Fruit fly (Drosophila melanogaster) whole organism, embryonic: ENCODE data around the gene CG10365.

Source experiments
- BEAF-32 ChIP-seq: fragments of 200-800 bp; sonication (Bioruptor generic); optimal IDR thresholded peaks from 3 replicates; lab custom pipeline; 2017; ENCODE audit warnings: missing biosample characterization, missing genetic modification characterization, mild to moderate bottlenecking, moderate library complexity, missing genetic modification reagents
- Bdp1 ChIP-seq: fragments of 200-800 bp; sonication (Bioruptor generic); optimal IDR thresholded peaks from 3 replicates; lab custom pipeline; 2016; ENCODE audit warnings: missing biosample characterization, missing genetic modification characterization
- BtbVII ChIP-seq: fragments of 200-800 bp; sonication (Bioruptor generic); optimal IDR thresholded peaks from 3 replicates; lab custom pipeline; 2017; ENCODE audit warnings: missing biosample characterization, mild to moderate bottlenecking, missing genetic modification characterization
- CG10267 ChIP-seq: fragments of 200-800 bp; sonication (Bioruptor generic); optimal IDR thresholded peaks from 2 replicates; lab custom pipeline; 2018; ENCODE audit warnings: missing biosample characterization, mild to moderate bottlenecking, missing genetic modification characterization, moderate library complexity
- CG10431 ChIP-seq: fragments of 200-800 bp; sonication (Bioruptor generic); optimal IDR thresholded peaks from 3 replicates; lab custom pipeline; 2018; ENCODE audit warnings: missing biosample characterization, mild to moderate bottlenecking, missing genetic modification characterization
- CG10959 ChIP-seq: fragments of 200-800 bp; sonication (Bioruptor generic); IDR thresholded peaks from 2 replicates; pipeline ENCODE4 v1.3.6; 2022; ENCODE audit warnings: missing biosample characterization, missing genetic modification characterization
- CG11560 ChIP-seq: fragments of 200-800 bp; sonication (Bioruptor generic); IDR thresholded peaks from 3 replicates; pipeline ENCODE4 v1.3.6; 2022; ENCODE audit warnings: missing biosample characterization, missing genetic modification characterization
- CG12299 ChIP-seq: fragments of 200-800 bp; sonication (Bioruptor generic); optimal IDR thresholded peaks from 2 replicates; lab custom pipeline; 2018; ENCODE audit warnings: missing biosample characterization, mild to moderate bottlenecking, missing genetic modification characterization
- CG15073 ChIP-seq: fragments of 200-800 bp; sonication (Bioruptor generic); optimal IDR thresholded peaks from 2 replicates; lab custom pipeline; 2016; ENCODE audit warnings: missing biosample characterization, missing genetic modification characterization
- CG15601 ChIP-seq: fragments of 200-800 bp; sonication (Bioruptor generic); optimal IDR thresholded peaks from 3 replicates; lab custom pipeline; 2019; ENCODE audit warnings: missing biosample characterization, mild to moderate bottlenecking, missing genetic modification characterization, moderate library complexity
- CG17361 ChIP-seq: fragments of 200-800 bp; sonication (Bioruptor generic); IDR thresholded peaks from 3 replicates; pipeline ENCODE4 v1.3.6; 2022; ENCODE audit warnings: missing biosample characterization, missing genetic modification characterization
- CG17912 ChIP-seq: fragments of 200-800 bp; sonication (Bioruptor generic); optimal IDR thresholded peaks from 2 replicates; lab custom pipeline; 2018; ENCODE audit warnings: missing biosample characterization, mild to moderate bottlenecking, missing genetic modification characterization
- CG2120 ChIP-seq: fragments of 200-800 bp; sonication (Bioruptor generic); optimal IDR thresholded peaks from 3 replicates; lab custom pipeline; 2016; ENCODE audit warnings: missing biosample characterization, missing genetic modification characterization
- CG3281 ChIP-seq: fragments of 200-800 bp; sonication (Bioruptor generic); optimal IDR thresholded peaks from 3 replicates; lab custom pipeline; 2017; ENCODE audit warnings: missing biosample characterization, mild to moderate bottlenecking, missing genetic modification characterization
- CG33557 ChIP-seq: fragments of 200-800 bp; sonication (Bioruptor generic); optimal IDR thresholded peaks from 2 replicates; lab custom pipeline; 2019; ENCODE audit warnings: missing biosample characterization, mild to moderate bottlenecking, missing genetic modification characterization, moderate library complexity
- CG34376 ChIP-seq: fragments of 200-800 bp; sonication (Bioruptor generic); optimal IDR thresholded peaks from 2 replicates; lab custom pipeline; 2018; ENCODE audit warnings: missing biosample characterization, mild to moderate bottlenecking, missing genetic modification characterization
- CG3995 ChIP-seq: fragments of 200-800 bp; sonication (Bioruptor generic); optimal IDR thresholded peaks from 3 replicates; lab custom pipeline; 2016; ENCODE audit warnings: missing biosample characterization, missing genetic modification characterization
- CG4360 ChIP-seq: fragments of 200-800 bp; sonication (Bioruptor generic); IDR thresholded peaks from 2 replicates; pipeline ENCODE4 v1.3.6; 2022; ENCODE audit warnings: missing biosample characterization, missing genetic modification characterization
- CG7839 ChIP-seq: fragments of 200-800 bp; sonication (Bioruptor generic); optimal IDR thresholded peaks from 3 replicates; lab custom pipeline; 2018; ENCODE audit warnings: missing biosample characterization, mild to moderate bottlenecking, missing genetic modification characterization, moderate library complexity
- CG8290 ChIP-seq, 3 experiments: fragments of 200-800 bp; sonication (Bioruptor generic); optimal IDR thresholded peaks; 2 replicates each; lab custom pipeline; 2016 to 2019; ENCODE audit warnings: missing biosample characterization in 3 of 3, missing genetic modification characterization in 3 of 3, mild to moderate bottlenecking in 2 of 3, moderate library complexity in 1 of 3
- CG9727 ChIP-seq: fragments of 200-800 bp; sonication (Bioruptor generic); optimal IDR thresholded peaks from 3 replicates; lab custom pipeline; 2017; ENCODE audit warnings: missing biosample characterization, mild to moderate bottlenecking, missing genetic modification characterization
- CHES-1-like ChIP-seq: fragments of 200-800 bp; sonication (Bioruptor generic); optimal IDR thresholded peaks from 2 replicates; lab custom pipeline; 2016; ENCODE audit warnings: missing biosample characterization, missing genetic modification characterization
- D19A ChIP-seq: fragments of 200-800 bp; optimal IDR thresholded peaks from 3 replicates; lab custom pipeline; 2019; ENCODE audit warnings: missing biosample characterization, mild to moderate bottlenecking, missing genetic modification characterization, moderate library complexity
- Dll ChIP-seq: fragments of 200-800 bp; sonication (Bioruptor generic); IDR thresholded peaks from 4 replicates; pipeline ENCODE4 v1.3.6; 2022; ENCODE audit warnings: missing biosample characterization, missing genetic modification characterization; ENCODE audit not compliant: partially characterized antibody
- Fer3 ChIP-seq: fragments of 200-800 bp; sonication (Bioruptor generic); optimal IDR thresholded peaks from 2 replicates; lab custom pipeline; 2018; ENCODE audit warnings: missing biosample characterization, mild to moderate bottlenecking, missing genetic modification characterization, moderate library complexity
- Hey ChIP-seq: fragments of 200-800 bp; sonication (Bioruptor generic); optimal IDR thresholded peaks from 3 replicates; lab custom pipeline; 2018; ENCODE audit warnings: missing biosample characterization, mild to moderate bottlenecking, missing genetic modification characterization
- Jarid2 ChIP-seq: fragments of 200-800 bp; sonication (Bioruptor generic); optimal IDR thresholded peaks from 3 replicates; lab custom pipeline; 2017; ENCODE audit warnings: mild to moderate bottlenecking, missing biosample characterization, missing genetic modification reagents, missing genetic modification characterization
- Mad ChIP-seq: fragments of 200-800 bp; sonication (Bioruptor generic); optimal IDR thresholded peaks from 2 replicates; lab custom pipeline; 2016; ENCODE audit warnings: missing biosample characterization, missing genetic modification characterization
- NfI ChIP-seq: fragments of 200-800 bp; sonication (Bioruptor generic); optimal IDR thresholded peaks from 3 replicates; lab custom pipeline; 2018; ENCODE audit warnings: missing biosample characterization, mild to moderate bottlenecking, missing genetic modification characterization, moderate library complexity
- Pdp1 ChIP-seq, 2 experiments: fragments of 200-800 bp; sonication (Bioruptor generic); optimal IDR thresholded peaks; 3 replicates each; lab custom pipeline; 2016; ENCODE audit warnings: missing biosample characterization in 2 of 2, missing genetic modification characterization in 2 of 2, mild to moderate bottlenecking in 1 of 2, moderate library complexity in 1 of 2
- Ravus ChIP-seq: fragments of 200-800 bp; sonication (Bioruptor generic); IDR thresholded peaks from 2 replicates; pipeline ENCODE4 v1.3.6; 2022; ENCODE audit warnings: missing biosample characterization, missing genetic modification characterization
- Sry-β ChIP-seq: fragments of 200-800 bp; sonication (Bioruptor generic); optimal IDR thresholded peaks from 2 replicates; lab custom pipeline; 2018; ENCODE audit warnings: missing biosample characterization, mild to moderate bottlenecking, missing genetic modification characterization, moderate library complexity
- Stat92E ChIP-seq, 3 experiments: fragments of >200 bp in 2 of 3; fragments of 200-800 bp in 1 of 3; sonication (Bioruptor generic) in 1 of 3; optimal IDR thresholded peaks; 2 replicates each; lab custom pipeline; 2017 to 2019; ENCODE audit warnings: missing biosample characterization in 3 of 3, missing genetic modification characterization in 3 of 3, mild to moderate bottlenecking in 1 of 3, moderate library complexity in 1 of 3
- Xbp1 ChIP-seq: fragments of 200-800 bp; sonication (Bioruptor generic); optimal IDR thresholded peaks from 3 replicates; lab custom pipeline; 2016; ENCODE audit warnings: missing biosample characterization, mild to moderate bottlenecking, missing genetic modification characterization
- abd-A ChIP-seq: fragments of 200-800 bp; sonication (Bioruptor generic); optimal IDR thresholded peaks from 3 replicates; lab custom pipeline; 2019; ENCODE audit warnings: missing biosample characterization, mild to moderate bottlenecking, missing genetic modification characterization, moderate library complexity
- amos ChIP-seq: fragments of 200-800 bp; sonication (Bioruptor generic); IDR thresholded peaks from 2 replicates; pipeline ENCODE4 v1.3.6; 2022; ENCODE audit warnings: missing biosample characterization, missing genetic modification characterization; ENCODE audit not compliant: partially characterized antibody
- fd64A ChIP-seq: fragments of 200-800 bp; sonication (Bioruptor generic); optimal IDR thresholded peaks from 3 replicates; lab custom pipeline; 2018; ENCODE audit warnings: missing biosample characterization, mild to moderate bottlenecking, missing genetic modification characterization
- grau ChIP-seq: fragments of 200-800 bp; optimal IDR thresholded peaks from 3 replicates; lab custom pipeline; 2019; ENCODE audit warnings: missing biosample characterization, mild to moderate bottlenecking, missing genetic modification characterization, moderate library complexity
- gro ChIP-seq: fragments of 200-800 bp; sonication (Bioruptor generic); optimal IDR thresholded peaks from 2 replicates; lab custom pipeline; 2016; ENCODE audit warnings: missing biosample characterization, missing genetic modification characterization
- jumu ChIP-seq: fragments of 200-800 bp; sonication (Bioruptor generic); optimal IDR thresholded peaks from 3 replicates; lab custom pipeline; 2016; ENCODE audit warnings: missing biosample characterization, missing genetic modification characterization
- knrl ChIP-seq: fragments of 200-800 bp; sonication (Bioruptor generic); IDR thresholded peaks from 3 replicates; pipeline ENCODE4 v1.3.6; 2022; ENCODE audit warnings: missing biosample characterization, missing genetic modification characterization; ENCODE audit not compliant: partially characterized antibody
- lab ChIP-seq: fragments of 200-800 bp; sonication (Bioruptor generic); optimal IDR thresholded peaks from 3 replicates; lab custom pipeline; 2017; ENCODE audit warnings: missing biosample characterization, missing genetic modification characterization, mild to moderate bottlenecking, moderate library complexity, missing genetic modification reagents
- mam ChIP-seq: fragments of 200-800 bp; sonication (Bioruptor generic); optimal IDR thresholded peaks from 3 replicates; lab custom pipeline; 2016; ENCODE audit warnings: missing biosample characterization, missing genetic modification characterization
- prd ChIP-seq, 3 experiments: fragments of >200 bp in 2 of 3; fragments of 200-800 bp in 1 of 3; sonication (Bioruptor generic) in 1 of 3; optimal IDR thresholded peaks in 2 of 3; IDR thresholded peaks in 1 of 3; 2 replicates in 2 of 3; 3 replicates in 1 of 3; pipeline versions ENCODE4 v1.3.6 to Lab custom; 2017 to 2022; ENCODE audit warnings: missing biosample characterization in 1 of 3, missing genetic modification characterization in 1 of 3
- pzg ChIP-seq: fragments of 200-800 bp; sonication (Bioruptor generic); optimal IDR thresholded peaks from 3 replicates; lab custom pipeline; 2018; ENCODE audit warnings: missing biosample characterization, mild to moderate bottlenecking, missing genetic modification characterization, moderate library complexity
- salm ChIP-seq: fragments of 200-800 bp; sonication (Bioruptor generic); optimal IDR thresholded peaks from 2 replicates; lab custom pipeline; 2018; ENCODE audit warnings: missing biosample characterization, mild to moderate bottlenecking, missing genetic modification characterization
- stwl ChIP-seq: fragments of 200-800 bp; sonication (Bioruptor generic); optimal IDR thresholded peaks from 3 replicates; lab custom pipeline; 2018; ENCODE audit warnings: missing biosample characterization, mild to moderate bottlenecking, missing genetic modification characterization, moderate library complexity

Gene CG10365

DNA sequence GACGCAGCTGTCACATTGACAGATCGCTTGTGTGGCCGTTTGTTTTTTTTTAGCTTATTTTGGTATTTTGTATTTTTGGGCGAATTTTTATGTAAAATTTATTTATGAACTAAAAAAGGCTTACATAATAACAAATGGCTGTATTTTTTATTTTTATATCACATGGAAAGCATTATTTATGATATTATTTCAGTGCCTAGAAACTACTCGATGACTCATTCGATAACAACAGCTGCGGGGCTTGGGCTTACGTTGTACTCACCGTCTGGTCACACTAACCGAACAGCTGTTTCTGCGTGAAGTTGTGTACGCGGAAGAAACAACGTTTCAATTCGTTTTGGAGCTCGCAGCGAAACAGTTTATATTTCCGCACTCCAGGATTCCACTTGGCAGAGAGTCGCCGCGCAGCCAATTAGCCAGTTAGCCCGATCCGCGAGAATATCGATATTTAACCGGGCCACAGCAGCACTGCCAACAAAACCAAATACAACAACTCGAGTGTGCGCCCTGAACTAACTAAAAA, 9.9 kb downstream of the CG10365 start, which contains the start of the genes Hmgcr and Rpn9 (continued):
- peak; percentile 86 for TF ChIP-seq Jarid2
- TF ChIP-seq prd (optimal IDR thresholded peaks at IDR 0.05; lab: Kevin White, UChicago) = no peak
- TF ChIP-seq prd (GFP tag; IDR thresholded peaks at IDR 0.05; lab: Robert Waterston, UW) = no peak
- TF ChIP-seq D19A = peak; percentile 14
- peak; percentile 95 for TF ChIP-seq stwl (tag; lab: Kevin White, UChicago)
- TF ChIP-seq CHES-1-like (GFP tag; lab: Kevin White, UChicago) = peak; percentile 53
- TF ChIP-seq lab (GFP tag; lab: Kevin White, UChicago) = peak; percentile 32
- peak; percentile 12 for TF ChIP-seq Xbp1 (GFP tag; lab: Kevin White, UChicago)
- peak; percentile 55 for TF ChIP-seq BEAF-32
- TF ChIP-seq Mad (GFP tag; lab: Kevin White, UChicago) = peak; percentile 31
- TF ChIP-seq CG3281 (GFP tag; lab: Kevin White, UChicago) = peak; percentile 2
- peak; percentile 9; the same call in 1 of the 3 replicates for TF ChIP-seq knrl (GFP tag; lab: Robert Waterston, UW)
- TF ChIP-seq grau (tag; lab: Kevin White, UChicago) = peak; percentile 26
- no peak for TF ChIP-seq CG4360 (GFP tag; lab: Robert Waterston, UW)
- TF ChIP-seq abd-A (tag; lab: Kevin White, UChicago) = no peak
- TF ChIP-seq Bdp1 (GFP tag; lab: Kevin White, UChicago) = peak; percentile 20
- no peak for TF ChIP-seq Ravus (GFP tag; lab: Robert Waterston, UW)
- 0 out of 2 replicates have a peak, but pooled peaks have one; percentile 16 for TF ChIP-seq amos (GFP tag; lab: Robert Waterston, UW)
- no peak for TF ChIP-seq CG15073 (GFP tag; lab: Kevin White, UChicago)
- TF ChIP-seq CG7839 (tag; lab: Kevin White, UChicago) = peak; percentile 13
- TF ChIP-seq CG9727 (GFP tag; lab: Kevin White, UChicago) = no peak
- peak in 1 of 3 experiments; percentile 56 for TF ChIP-seq Stat92E (GFP tag; optimal IDR thresholded peaks at IDR 0.05; lab: Kevin White, UChicago)
- TF ChIP-seq CG10267 (tag; lab: Kevin White, UChicago) = peak; percentile 68
- no peak for TF ChIP-seq CG17912
- no peak for TF ChIP-seq mam (GFP tag; lab: Kevin White, UChicago)
- TF ChIP-seq CG2120 (GFP tag; lab: Kevin White, UChicago) = peak; percentile 27
- no peak for TF ChIP-seq Hey
- peak; percentile 52 for TF ChIP-seq CG12299 (tag; lab: Kevin White, UChicago)
- peak; percentile 30 for TF ChIP-seq NfI (GFP tag; lab: Kevin White, UChicago)
- peak; percentile 8 for TF ChIP-seq CG8290 (GFP tag; optimal IDR thresholded peaks at IDR 0.05; lab: Kevin White, UChicago)
- TF ChIP-seq CG8290 (tag; optimal IDR thresholded peaks at IDR 0.05; lab: Kevin White, UChicago) = peak in 1 of 2 experiments; percentile 47
- TF ChIP-seq CG10431 (GFP tag; lab: Kevin White, UChicago) = peak; percentile 54
- peak; percentile 24 for TF ChIP-seq CG33557
- TF ChIP-seq CG11560 (tag; lab: Robert Waterston, UW) = peak; percentile 99
- peak; percentile 21 for TF ChIP-seq CG34376 (GFP tag; lab: Kevin White, UChicago)
- peak; percentile 41; the same call in 1 of the 3 replicates for TF ChIP-seq CG17361
- TF ChIP-seq BtbVII (GFP tag; lab: Kevin White, UChicago) = peak; percentile 37
- TF ChIP-seq jumu (GFP tag; lab: Kevin White, UChicago) = peak; percentile 8
- TF ChIP-seq Fer3 (tag; lab: Kevin White, UChicago) = peak; percentile 3
- peak; percentile 10 for TF ChIP-seq Sry-β (GFP tag; lab: Kevin White, UChicago)
- no peak for TF ChIP-seq fd64A (GFP tag; lab: Kevin White, UChicago)
- TF ChIP-seq Dll (GFP tag; lab: Robert Waterston, UW) = 0 out of 4 replicates have a peak, but pooled peaks have one; percentile 40
- peak in 1 of 2 experiments; percentile 99 for TF ChIP-seq Pdp1 (GFP tag; optimal IDR thresholded peaks at IDR 0.05; lab: Kevin White, UChicago)
- TF ChIP-seq CG15601 = peak; percentile 76
- peak; percentile 90 for TF ChIP-seq pzg (GFP tag; lab: Kevin White, UChicago)
- TF ChIP-seq CG3995 (GFP tag; lab: Kevin White, UChicago) = peak; percentile 24
- no peak for TF ChIP-seq CG10959 (GFP tag; lab: Robert Waterston, UW)
- peak; percentile 27 for TF ChIP-seq gro
- peak; percentile 31 for TF ChIP-seq salm (tag; lab: Kevin White, UChicago)
